Fruit fly (Drosophila melanogaster): ENCODE data around the gene CG11911.

Gene CG11911

dm6 chr2L:285596-286023 lies 35.4 kb downstream of the CG11911 start (continued):
- TF ChIP-seq CG31388 (GFP tag; optimal IDR thresholded peaks at IDR 0.05) (no peak), pfk (GFP tag; optimal IDR thresholded peaks at IDR 0.05) (peak; percentile 4), Deaf1 (tag; optimal IDR thresholded peaks at IDR 0.05) (peak; percentile 70), CG1024 (GFP tag; IDR thresholded peaks at IDR 0.05) (no peak), chif (GFP tag; optimal IDR thresholded peaks at IDR 0.05) (peak; percentile 21 to 25), mam (GFP tag; optimal IDR thresholded peaks at IDR 0.05) (peak; percentile 42), ato (GFP tag; IDR thresholded peaks at IDR 0.05; ENCODE audit: partially characterized antibody) (peak; percentile 48; the same call in 1 of the 2 replicates), CG9932 (GFP tag; IDR thresholded peaks at IDR 0.05) (peak; percentile 64), peb (GFP tag; IDR thresholded peaks at IDR 0.05) (no peak), CG7987 (GFP tag; optimal IDR thresholded peaks at IDR 0.05) (peak; percentile 54), CG12659 (GFP tag; optimal IDR thresholded peaks at IDR 0.05) (peak; percentile 80), Ada2b (GFP tag; IDR thresholded peaks at IDR 0.05) (no peak), CG17359 (tag; optimal IDR thresholded peaks at IDR 0.05) (peak; percentile 52), caup (GFP tag; optimal IDR thresholded peaks at IDR 0.05; ENCODE audit: severe bottlenecking) (peak; percentile 71), CG9437 (GFP tag; optimal IDR thresholded peaks at IDR 0.05) (peak; percentile 18), ken (GFP tag; IDR thresholded peaks at IDR 0.05) (0 out of 3 replicates have a peak, but pooled peaks have one; percentile 29), zfh1 (GFP tag; IDR thresholded peaks at IDR 0.05) (peak; percentile 60; the same call in 2 of the 3 replicates), CG13123 (GFP tag; optimal IDR thresholded peaks at IDR 0.05) (no peak), CTCF (GFP tag; optimal IDR thresholded peaks at IDR 0.05) (peak; percentile 25), CG2129 (GFP tag; IDR thresholded peaks at IDR 0.05; ENCODE audit: partially characterized antibody) (no peak), CG42726 (GFP tag; IDR thresholded peaks at IDR 0.05; ENCODE audit: partially characterized antibody) (peak; percentile 74), Six4 (GFP tag; optimal IDR thresholded peaks at IDR 0.05) (peak; percentile 28), CG16815 (GFP tag; optimal IDR thresholded peaks at IDR 0.05) (no peak), insv (GFP tag; optimal IDR thresholded peaks at IDR 0.05) (no peak), CoRest (tag; optimal IDR thresholded peaks at IDR 0.05) (peak; percentile 64), Abd-B (GFP tag; optimal IDR thresholded peaks at IDR 0.05) (no peak), CG6813 (GFP tag; optimal IDR thresholded peaks at IDR 0.05) (peak; percentile 65), bowl (GFP tag; IDR thresholded peaks at IDR 0.05) (no peak), seq (GFP tag; IDR thresholded peaks at IDR 0.05) (peak; percentile 62; the same call in 1 of the 2 replicates), CG15479 (GFP tag; optimal IDR thresholded peaks at IDR 0.05) (no peak), wor (GFP tag; IDR thresholded peaks at IDR 0.05) (no peak), Dbx (GFP tag; IDR thresholded peaks at IDR 0.05) (peak; percentile 64; the same call in 2 of the 3 replicates), h (optimal IDR thresholded peaks at IDR 0.05) (no peak), CG11456 (GFP tag; IDR thresholded peaks at IDR 0.05) (0 out of 3 replicates have a peak, but pooled peaks have one; percentile 68), odd (GFP tag; optimal IDR thresholded peaks at IDR 0.05) (peak; percentile 43), crol (GFP tag; IDR thresholded peaks at IDR 0.05) (peak; percentile 52; the same call in 1 of the 2 replicates), CG12942 (GFP tag; optimal IDR thresholded peaks at IDR 0.05) (no peak), CG10209 (GFP tag; optimal IDR thresholded peaks at IDR 0.05) (peak; percentile 17), fru (optimal IDR thresholded peaks at IDR 0.05) (no peak), oc (tag; optimal IDR thresholded peaks at IDR 0.05) (peak; percentile 1), lbe (GFP tag; optimal IDR thresholded peaks at IDR 0.05) (no peak), vvl (GFP tag; IDR thresholded peaks at IDR 0.05) (peak; percentile 75), CG13624 (GFP tag; optimal IDR thresholded peaks at IDR 0.05) (peak; percentile 42), tx (GFP tag; optimal IDR thresholded peaks at IDR 0.05) (peak; percentile 31), Side (GFP tag; optimal IDR thresholded peaks at IDR 0.05) (peak; percentile 26), Hr51 (GFP tag; optimal IDR thresholded peaks at IDR 0.05) (peak; percentile 47 to 56), pan (optimal IDR thresholded peaks at IDR 0.05) (no peak), pan (GFP tag; optimal IDR thresholded peaks at IDR 0.05 in 1 of 2, IDR thresholded peaks at IDR 0.05 in 1 of 2) (no peak), klu (GFP tag; IDR thresholded peaks at IDR 0.05) (no peak), CkIIα-i1 (GFP tag; IDR thresholded peaks at IDR 0.05) (no peak), CG7745 (tag; optimal IDR thresholded peaks at IDR 0.05) (no peak), org-1 (GFP tag; optimal IDR thresholded peaks at IDR 0.05) (no peak)
